Worm (Caenorhabditis elegans): ENCODE measurements around the gene T27E4.5.

DNA sequence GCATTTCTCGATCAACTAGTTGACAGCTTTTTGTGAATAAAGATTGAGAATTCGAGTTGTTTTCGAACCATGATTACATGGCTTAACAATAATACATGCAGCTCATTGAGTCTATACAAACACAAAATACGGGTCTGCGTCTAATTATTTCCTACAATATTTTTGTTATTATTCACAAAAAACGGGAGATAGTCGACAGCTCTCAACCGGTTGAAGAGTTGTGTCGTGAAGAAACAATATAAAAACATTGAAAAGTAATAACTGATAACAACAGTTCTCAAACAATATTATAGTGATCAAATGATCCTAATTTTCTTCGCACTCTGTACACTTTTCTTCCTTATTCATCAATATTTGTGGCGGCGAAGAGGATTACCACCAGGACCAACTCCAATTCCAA lies 28.6 kb downstream of the T27E4.5 start, which contains the start of gene cyp-33B1:
- TF ChIP-seq tlp-1 (tag; optimal IDR thresholded peaks at IDR 0.05) (no peak), unc-98 (GFP tag; IDR thresholded peaks at IDR 0.05) (no peak), nhr-11 (tag; optimal IDR thresholded peaks at IDR 0.05) (no peak), ceh-90 (tag; optimal IDR thresholded peaks at IDR 0.05) (no peak), rnt-1 (tag; optimal IDR thresholded peaks at IDR 0.05) (no peak), ztf-11 (tag; optimal IDR thresholded peaks at IDR 0.05) (no peak), elt-2 (tag; optimal IDR thresholded peaks at IDR 0.05) (no peak), nhr-237 (tag; optimal IDR thresholded peaks at IDR 0.05) (no peak), lin-13 (GFP tag; optimal IDR thresholded peaks at IDR 0.05) (no peak), mab-9 (GFP tag; IDR thresholded peaks at IDR 0.05) (no peak), aha-1 (tag; optimal IDR thresholded peaks at IDR 0.05) (no peak), ceh-82 (tag; optimal IDR thresholded peaks at IDR 0.05) (no peak), elt-3 (tag; optimal IDR thresholded peaks at IDR 0.05) (no peak)
